Fruit fly (Drosophila melanogaster) Kc167 (cell line): Measurements from ENCODE around the gene sky.

Source experiments
- Myc ChIP-seq: fragments of >200 bp; optimal IDR thresholded peaks from 2 replicates; lab custom pipeline; 2017; ENCODE audit warnings: missing external identifiers
- h ChIP-seq: fragments of >200 bp; optimal IDR thresholded peaks from 3 replicates; lab custom pipeline; 2018; ENCODE audit warnings: missing external identifiers
- psq ChIP-seq: fragments of >200 bp; optimal IDR thresholded peaks from 2 replicates; lab custom pipeline; 2017; ENCODE audit warnings: missing external identifiers

- TF ChIP-seq h (lab: Kevin White, UChicago): no peak
- no peak for TF ChIP-seq Myc
- TF ChIP-seq psq (lab: Kevin White, UChicago): no peak
Observed at dm6 chr2L:20905025-20905424, 13.7 kb downstream of the sky start.
